Worm (Caenorhabditis elegans) whole organism, L4 larva: ENCODE results near the gene set-15.

Source experiments
- F10B5.3 ChIP-seq: sonication (generic microtip); optimal IDR thresholded peaks from 2 replicates; lab custom pipeline; 2016; ENCODE audit warnings: mild to moderate bottlenecking, missing genetic modification characterization, missing compliant biosample characterization
- F49E8.2 ChIP-seq: sonication (generic microtip); optimal IDR thresholded peaks from 2 replicates; lab custom pipeline; 2016; ENCODE audit warnings: missing compliant biosample characterization, mild to moderate bottlenecking, missing genetic modification characterization, borderline replicate concordance
- T20F7.1 ChIP-seq: fragments of 200-800 bp; sonication (Bioruptor generic); optimal IDR thresholded peaks from 2 replicates; lab custom pipeline; 2018; ENCODE audit warnings: mild to moderate bottlenecking, missing genetic modification characterization, missing compliant biosample characterization
- T26A8.4 ChIP-seq: fragments of 200-800 bp; sonication (Bioruptor generic); IDR thresholded peaks from 2 replicates; pipeline ENCODE4 v1.3.6; 2022; ENCODE audit warnings: missing genetic modification characterization, missing compliant biosample characterization
- Y105C5A.15 ChIP-seq: fragments of 200-800 bp; sonication (Bioruptor generic); IDR thresholded peaks from 2 replicates; pipeline ENCODE4 v1.3.6; 2022; ENCODE audit warnings: missing genetic modification characterization, missing compliant biosample characterization
- Y48G9A.11 ChIP-seq: fragments of 200-800 bp; sonication (Bioruptor generic); IDR thresholded peaks from 2 replicates; pipeline ENCODE4 v1.3.6; 2022; ENCODE audit warnings: missing genetic modification reagents, missing genetic modification characterization, missing compliant biosample characterization
- ZK337.2 ChIP-seq: fragments of 200-800 bp; sonication (Bioruptor generic); IDR thresholded peaks from 2 replicates; pipeline ENCODE4 v1.3.6; 2022; ENCODE audit warnings: missing genetic modification reagents, missing genetic modification characterization, missing compliant biosample characterization
- aha-1 ChIP-seq: fragments of 150-350 bp; peaks from one replicate; lab custom pipeline; 2014; ENCODE audit warnings: missing biosample characterization, missing genetic modification characterization
- arid-1 ChIP-seq: fragments of 200-800 bp; sonication (Bioruptor generic); conservative IDR thresholded peaks from 2 replicates; pipeline ENCODE4 v1.3.6; 2022; ENCODE audit warnings: missing genetic modification reagents, missing genetic modification characterization, missing compliant biosample characterization
- ceh-20 ChIP-seq: fragments of 200-800 bp; sonication (Bioruptor generic); IDR thresholded peaks from 2 replicates; pipeline ENCODE4 v1.3.6; 2022; ENCODE audit warnings: missing genetic modification reagents, missing genetic modification characterization, missing compliant biosample characterization
- ceh-28 ChIP-seq: fragments of 150-350 bp; optimal IDR thresholded peaks from 2 replicates; lab custom pipeline; 2014; ENCODE audit warnings: missing biosample characterization, missing genetic modification reagents, missing genetic modification characterization
- cey-2 ChIP-seq: sonication (generic microtip); optimal IDR thresholded peaks from 3 replicates; lab custom pipeline; 2017; ENCODE audit warnings: missing genetic modification characterization, mild to moderate bottlenecking, missing compliant biosample characterization, antibody characterized with exemption, borderline replicate concordance; ENCODE audit not compliant: insufficient read depth
- ctbp-1 ChIP-seq: fragments of 200-800 bp; sonication (Bioruptor generic); IDR thresholded peaks from 2 replicates; pipeline ENCODE4 v1.3.6; 2022; ENCODE audit warnings: missing genetic modification reagents, missing genetic modification characterization, missing compliant biosample characterization
- daf-16 ChIP-seq, 3 experiments: sonication (generic microtip); optimal IDR thresholded peaks; 2 replicates each; lab custom pipeline; 2016 to 2017; ENCODE audit warnings: missing genetic modification characterization in 3 of 3, missing genetic modification reagents in 3 of 3, mild to moderate bottlenecking in 2 of 3, missing compliant biosample characterization in 2 of 3, missing biosample characterization in 1 of 3, moderate library complexity in 1 of 3
- dmd-6 ChIP-seq: fragments of 200-800 bp; sonication (Bioruptor generic); IDR thresholded peaks from 2 replicates; pipeline ENCODE4 v1.3.6; 2022; ENCODE audit warnings: missing genetic modification reagents, missing genetic modification characterization, missing compliant biosample characterization
- dpl-1 ChIP-seq: fragments of 150-350 bp; optimal IDR thresholded peaks from 2 replicates; lab custom pipeline; 2014; ENCODE audit warnings: missing biosample characterization, missing genetic modification reagents, missing genetic modification characterization
- egl-27 ChIP-seq: sonication (generic microtip); optimal IDR thresholded peaks from 3 replicates; lab custom pipeline; 2017; ENCODE audit warnings: missing biosample characterization, missing genetic modification reagents, missing genetic modification characterization
- egl-43 ChIP-seq: fragments of 200-800 bp; sonication (Bioruptor generic); IDR thresholded peaks from 2 replicates; pipeline ENCODE4 v1.3.6; 2022; ENCODE audit warnings: missing genetic modification reagents, missing genetic modification characterization, missing compliant biosample characterization
- gei-8 ChIP-seq: fragments of 200-800 bp; sonication (Bioruptor generic); optimal IDR thresholded peaks from 2 replicates; lab custom pipeline; 2018; ENCODE audit warnings: mild to moderate bottlenecking, missing genetic modification characterization, missing compliant biosample characterization
- jun-1 ChIP-seq: fragments of 150-350 bp; optimal IDR thresholded peaks from 2 replicates; lab custom pipeline; 2014; ENCODE audit warnings: missing biosample characterization, missing genetic modification reagents, missing genetic modification characterization
- lin-15B ChIP-seq: fragments of 150-350 bp; sonication (generic microtip); optimal IDR thresholded peaks from 3 replicates; lab custom pipeline; 2014; ENCODE audit warnings: missing biosample characterization, missing genetic modification characterization
- lin-29 ChIP-seq: fragments of 200-800 bp; sonication (Bioruptor generic); IDR thresholded peaks from 2 replicates; pipeline ENCODE4 v1.3.6; 2022; ENCODE audit warnings: missing genetic modification reagents, missing genetic modification characterization, missing compliant biosample characterization
- lin-38 ChIP-seq: fragments of 200-800 bp; sonication (Bioruptor generic); IDR thresholded peaks from 2 replicates; pipeline ENCODE4 v1.3.6; 2022; ENCODE audit warnings: missing genetic modification reagents, missing genetic modification characterization, missing compliant biosample characterization
- lir-3 ChIP-seq: sonication (generic microtip); optimal IDR thresholded peaks from 2 replicates; lab custom pipeline; 2016; ENCODE audit warnings: mild to moderate bottlenecking, missing genetic modification characterization, missing compliant biosample characterization
- lsy-2 ChIP-seq, 2 experiments: fragments of 150-350 bp in 1 of 2; sonication (generic microtip) in 1 of 2; optimal IDR thresholded peaks; 2 replicates each; lab custom pipeline; 2014 to 2017; ENCODE audit warnings: missing biosample characterization in 2 of 2, missing genetic modification characterization in 2 of 2
- mdt-29 ChIP-seq: fragments of 200-800 bp; sonication (Bioruptor generic); IDR thresholded peaks from 2 replicates; pipeline ENCODE4 v1.3.6; 2022; ENCODE audit warnings: missing genetic modification reagents, missing genetic modification characterization, missing compliant biosample characterization
- mep-1 ChIP-seq: fragments of 150-350 bp; sonication (generic microtip); optimal IDR thresholded peaks from 3 replicates; lab custom pipeline; 2014; ENCODE audit warnings: missing biosample characterization, missing genetic modification characterization
- mxl-3 ChIP-seq: fragments of 200-800 bp; sonication (Bioruptor generic); optimal IDR thresholded peaks from 2 replicates; lab custom pipeline; 2018; ENCODE audit warnings: mild to moderate bottlenecking, missing genetic modification characterization, missing compliant biosample characterization
- nhr-10 ChIP-seq: fragments of 150-350 bp; optimal IDR thresholded peaks from 2 replicates; lab custom pipeline; 2014; ENCODE audit warnings: missing biosample characterization, missing genetic modification characterization
- nhr-11 ChIP-seq: fragments of 150-350 bp; optimal IDR thresholded peaks from 2 replicates; lab custom pipeline; 2014; ENCODE audit warnings: missing biosample characterization, missing genetic modification characterization
- nhr-111 ChIP-seq: fragments of 200-800 bp; sonication (Bioruptor generic); optimal IDR thresholded peaks from 2 replicates; lab custom pipeline; 2018; ENCODE audit warnings: mild to moderate bottlenecking, missing genetic modification characterization, missing compliant biosample characterization
- nhr-25 ChIP-seq: sonication (generic microtip); optimal IDR thresholded peaks from 2 replicates; lab custom pipeline; 2017; ENCODE audit warnings: missing genetic modification characterization, mild to moderate bottlenecking, missing compliant biosample characterization, antibody characterized with exemption, moderate library complexity, borderline replicate concordance; ENCODE audit not compliant: insufficient read depth
- nhr-48 ChIP-seq: sonication (generic microtip); optimal IDR thresholded peaks from 2 replicates; lab custom pipeline; 2016; ENCODE audit warnings: mild to moderate bottlenecking, missing genetic modification characterization, missing compliant biosample characterization
- nhr-76 ChIP-seq: fragments of 150-350 bp; optimal IDR thresholded peaks from 2 replicates; lab custom pipeline; 2014; ENCODE audit warnings: missing biosample characterization, missing genetic modification characterization
- pha-4 ChIP-seq, 2 experiments: fragments of 150-350 bp in 1 of 2; fragments of 200-800 bp in 1 of 2; sonication (Bioruptor generic) in 1 of 2; IDR thresholded peaks in 1 of 2; optimal IDR thresholded peaks in 1 of 2; 2 replicates each; pipeline versions ENCODE4 v1.3.6 to Lab custom; 2014 to 2022; ENCODE audit warnings: missing genetic modification characterization in 2 of 2, missing genetic modification reagents in 2 of 2, missing biosample characterization in 1 of 2, missing compliant biosample characterization in 1 of 2
- pqm-1 ChIP-seq: sonication (generic microtip); optimal IDR thresholded peaks from 2 replicates; lab custom pipeline; 2017; ENCODE audit warnings: missing biosample characterization, missing genetic modification characterization
- saeg-2 ChIP-seq: fragments of 200-800 bp; sonication (Bioruptor generic); IDR thresholded peaks from 2 replicates; pipeline ENCODE4 v1.3.6; 2022; ENCODE audit warnings: missing genetic modification reagents, missing genetic modification characterization, missing compliant biosample characterization
- sdz-12 ChIP-seq: fragments of 200-800 bp; sonication (Bioruptor generic); optimal IDR thresholded peaks from 2 replicates; lab custom pipeline; 2018; ENCODE audit warnings: mild to moderate bottlenecking, missing genetic modification characterization, missing compliant biosample characterization
- skn-1 ChIP-seq: fragments of 150-350 bp; optimal IDR thresholded peaks from 2 replicates; lab custom pipeline; 2014; ENCODE audit warnings: missing biosample characterization, missing genetic modification characterization
- snpc-1.2 ChIP-seq: fragments of 200-800 bp; sonication (Bioruptor generic); IDR thresholded peaks from 2 replicates; pipeline ENCODE4 v1.3.6; 2022; ENCODE audit warnings: missing genetic modification reagents, missing genetic modification characterization, missing compliant biosample characterization
- spr-1 ChIP-seq: sonication (generic microtip); optimal IDR thresholded peaks from 2 replicates; lab custom pipeline; 2016; ENCODE audit warnings: mild to moderate bottlenecking, missing genetic modification characterization, missing compliant biosample characterization
- spr-3 ChIP-seq: fragments of 200-800 bp; sonication (Bioruptor generic); optimal IDR thresholded peaks from 2 replicates; lab custom pipeline; 2018; ENCODE audit warnings: mild to moderate bottlenecking, missing genetic modification characterization, missing compliant biosample characterization
- tra-1 ChIP-seq: fragments of 200-800 bp; sonication (Bioruptor generic); IDR thresholded peaks from 2 replicates; pipeline ENCODE4 v1.3.6; 2022; ENCODE audit warnings: missing genetic modification reagents, missing genetic modification characterization, missing compliant biosample characterization
- unc-62 ChIP-seq, 3 experiments: fragments of 150-350 bp in 1 of 3; sonication (generic microtip); optimal IDR thresholded peaks in 2 of 3; peaks in 1 of 3; 1 replicate in 1 of 3; 2 replicates in 2 of 3; lab custom pipeline; 2014 to 2017; ENCODE audit warnings: missing biosample characterization in 3 of 3, missing genetic modification characterization in 3 of 3, missing genetic modification reagents in 3 of 3, missing genotype in 1 of 3
- ztf-11 ChIP-seq: fragments of 150-350 bp; optimal IDR thresholded peaks from 2 replicates; lab custom pipeline; 2014; ENCODE audit warnings: missing biosample characterization, missing genetic modification characterization
- ztf-7 ChIP-seq: fragments of 150-350 bp; optimal IDR thresholded peaks from 2 replicates; lab custom pipeline; 2014; ENCODE audit warnings: missing biosample characterization, missing genetic modification characterization

The set-15 gene

ce11 chrIV:4811863-4812262 lies 31.8 kb upstream of the set-15 start, which contains the start of gene srw-95:
srw-95 (plus strand) TSS chrIV:4812075.
- no peak for TF ChIP-seq lin-29 (GFP tag; lab: Robert Waterston, UW)
- peak; percentile 60 for TF ChIP-seq lin-38 (GFP tag; lab: Robert Waterston, UW)
- TF ChIP-seq spr-1 = no peak
- no peak for TF ChIP-seq pqm-1 (tag; lab: Kevin White, UChicago)
- no peak for TF ChIP-seq arid-1 (GFP tag; lab: Robert Waterston, UW)
- no peak for TF ChIP-seq ceh-20 (GFP tag; lab: Robert Waterston, UW)
- peak; percentile 18; the same call in 1 of the 2 replicates for TF ChIP-seq T26A8.4 (GFP tag; lab: Robert Waterston, UW)
- no peak for TF ChIP-seq skn-1 (tag; lab: Kevin White, UChicago)
- TF ChIP-seq nhr-76 (tag; lab: Kevin White, UChicago) = no peak
- no peak for TF ChIP-seq Y48G9A.11 (GFP tag; lab: Robert Waterston, UW)
- TF ChIP-seq unc-62 (GFP tag; optimal IDR thresholded peaks at IDR 0.05 in 1 of 2; lab: Kevin White, UChicago) = peak in 1 of 2 experiments; percentile 36
- TF ChIP-seq unc-62 (tag; optimal IDR thresholded peaks at IDR 0.05; lab: Kevin White, UChicago) = no peak
- no peak for TF ChIP-seq ztf-11
- no peak for TF ChIP-seq cey-2 (tag; lab: Kevin White, UChicago)
- TF ChIP-seq nhr-48 (tag; lab: Kevin White, UChicago) = no peak
- no peak for TF ChIP-seq ceh-28 (tag; lab: Kevin White, UChicago)
- peak; percentile 22 for TF ChIP-seq F49E8.2 (tag; lab: Kevin White, UChicago)
- no peak for TF ChIP-seq nhr-111
- no peak for TF ChIP-seq gei-8 (GFP tag; lab: Kevin White, UChicago)
- no peak for TF ChIP-seq nhr-10 (tag; lab: Kevin White, UChicago)
- TF ChIP-seq daf-16 (GFP tag; optimal IDR thresholded peaks at IDR 0.05; lab: Kevin White, UChicago) = no peak
- no peak for TF ChIP-seq daf-16 (tag; optimal IDR thresholded peaks at IDR 0.05; lab: Kevin White, UChicago)
- TF ChIP-seq tra-1 (GFP tag; lab: Robert Waterston, UW) = no peak
- no peak for TF ChIP-seq F10B5.3
- no peak for TF ChIP-seq dpl-1
- TF ChIP-seq snpc-1.2 (GFP tag; lab: Robert Waterston, UW) = peak; percentile 85; the same call in 1 of the 2 replicates
- no peak for TF ChIP-seq mdt-29
- no peak for TF ChIP-seq mep-1 (tag; lab: Kevin White, UChicago)
- TF ChIP-seq lsy-2 (tag; optimal IDR thresholded peaks at IDR 0.05; lab: Kevin White, UChicago) = peak in 1 of 2 experiments; percentile 3
- TF ChIP-seq sdz-12 (GFP tag; lab: Kevin White, UChicago) = no peak
- no peak for TF ChIP-seq lin-15B
- no peak for TF ChIP-seq jun-1 (tag; lab: Kevin White, UChicago)
- peak; percentile 57; the same call in 1 of the 2 replicates for TF ChIP-seq Y105C5A.15 (GFP tag; lab: Robert Waterston, UW)

ce11 chrIV:4810377-4810984 lies 30.5 kb upstream of the set-15 start, which contains the start of gene eif-1.A:
eif-1.A (plus strand) TSS chrIV:4810934.
- TF ChIP-seq nhr-11 (tag; lab: Kevin White, UChicago) (no peak), saeg-2 (GFP tag; lab: Robert Waterston, UW) (no peak), spr-3 (GFP tag; lab: Kevin White, UChicago) (no peak), egl-43 (GFP tag; lab: Robert Waterston, UW) (no peak), T26A8.4 (GFP tag; lab: Robert Waterston, UW) (no peak), aha-1 (no peak), pha-4 (GFP tag; IDR thresholded peaks at IDR 0.05; lab: Robert Waterston, UW) (no peak), pha-4 (tag; optimal IDR thresholded peaks at IDR 0.05; lab: Kevin White, UChicago) (no peak), tra-1 (GFP tag; lab: Robert Waterston, UW) (no peak), T20F7.1 (GFP tag; lab: Kevin White, UChicago) (no peak), daf-16 (GFP tag; optimal IDR thresholded peaks at IDR 0.05; lab: Kevin White, UChicago) (no peak), daf-16 (tag; optimal IDR thresholded peaks at IDR 0.05; lab: Kevin White, UChicago) (peak; percentile 40), ZK337.2 (GFP tag; lab: Robert Waterston, UW) (no peak), nhr-25 (tag; lab: Kevin White, UChicago) (no peak), Y48G9A.11 (GFP tag; lab: Robert Waterston, UW) (no peak), mxl-3 (GFP tag; lab: Kevin White, UChicago) (no peak), egl-27 (tag; lab: Kevin White, UChicago) (no peak), nhr-111 (no peak), mep-1 (tag; lab: Kevin White, UChicago) (peak; percentile 61), ztf-7 (tag; lab: Kevin White, UChicago) (no peak), dmd-6 (GFP tag; lab: Robert Waterston, UW) (no peak), ctbp-1 (GFP tag; lab: Robert Waterston, UW) (no peak), lir-3 (tag; lab: Kevin White, UChicago) (no peak), unc-62 (GFP tag; optimal IDR thresholded peaks at IDR 0.05 in 1 of 2; lab: Kevin White, UChicago) (no peak), unc-62 (tag; optimal IDR thresholded peaks at IDR 0.05; lab: Kevin White, UChicago) (no peak), nhr-48 (tag; lab: Kevin White, UChicago) (no peak)
